Fruit fly (Drosophila melanogaster): ENCODE data around the gene Ubx.

Gene Ubx

dm6 chr3R:16702810-16703209, 31.4 kb downstream of the Ubx start (continued):
- TF ChIP-seq ranshi (GFP tag; IDR thresholded peaks at IDR 0.05) (no peak), CG14667 (GFP tag; IDR thresholded peaks at IDR 0.05) (no peak), ro (GFP tag; IDR thresholded peaks at IDR 0.05) (no peak), Ssrp (tag; optimal IDR thresholded peaks at IDR 0.05) (no peak), croc (GFP tag; conservative IDR thresholded peaks at IDR 0.05) (no peak), corto (GFP tag; optimal IDR thresholded peaks at IDR 0.05) (no peak), CG16815 (GFP tag; optimal IDR thresholded peaks at IDR 0.05) (no peak), Myb (GFP tag; optimal IDR thresholded peaks at IDR 0.05) (no peak), tgo (GFP tag; IDR thresholded peaks at IDR 0.05) (0 out of 3 replicates have a peak, but pooled peaks have one; percentile 2), CG18619 (GFP tag; optimal IDR thresholded peaks at IDR 0.05) (no peak), CG13424 (tag; optimal IDR thresholded peaks at IDR 0.05) (no peak), CG32767 (GFP tag; IDR thresholded peaks at IDR 0.05) (peak; percentile 58; the same call in 1 of the 2 replicates), usp (GFP tag; optimal IDR thresholded peaks at IDR 0.05) (no peak), p53 (GFP tag; optimal IDR thresholded peaks at IDR 0.05) (no peak), ase (GFP tag; IDR thresholded peaks at IDR 0.05) (no peak), chinmo (GFP tag; IDR thresholded peaks at IDR 0.05; ENCODE audit: partially characterized antibody) (peak; percentile 92; the same call in 3 of the 4 replicates), CG1529 (GFP tag; optimal IDR thresholded peaks at IDR 0.05) (no peak), CG1602 (GFP tag; optimal IDR thresholded peaks at IDR 0.05) (no peak), Pdp1 (GFP tag; optimal IDR thresholded peaks at IDR 0.05) (peak in 1 of 2 experiments; percentile 42), CG30020 (tag; optimal IDR thresholded peaks at IDR 0.05) (no peak), Dp (GFP tag; optimal IDR thresholded peaks at IDR 0.05) (no peak), Nf-YB (GFP tag; optimal IDR thresholded peaks at IDR 0.05) (peak; percentile 97), Sry-δ (GFP tag; optimal IDR thresholded peaks at IDR 0.05) (no peak), aop (GFP tag; IDR thresholded peaks at IDR 0.05) (no peak), ssp (GFP tag; IDR thresholded peaks at IDR 0.05) (no peak), CG16779 (GFP tag; IDR thresholded peaks at IDR 0.05) (no peak), Lhr (GFP tag; optimal IDR thresholded peaks at IDR 0.05) (no peak), Adf1 (GFP tag; IDR thresholded peaks at IDR 0.05) (peak; percentile 91), Fer1 (GFP tag; optimal IDR thresholded peaks at IDR 0.05) (no peak), gsb-n (tag; optimal IDR thresholded peaks at IDR 0.05) (peak; percentile 42), CG13894 (tag; optimal IDR thresholded peaks at IDR 0.05) (no peak), sug (tag; optimal IDR thresholded peaks at IDR 0.05) (no peak), Nf-YC (tag; optimal IDR thresholded peaks at IDR 0.05) (peak; percentile 97), crol (GFP tag; IDR thresholded peaks at IDR 0.05) (peak; percentile 57), peb (GFP tag; IDR thresholded peaks at IDR 0.05) (no peak), rib (GFP tag; IDR thresholded peaks at IDR 0.05) (peak; percentile 66; the same call in 1 of the 2 replicates), gcm (GFP tag; optimal IDR thresholded peaks at IDR 0.05) (peak; percentile 48), CG10462 (GFP tag; optimal IDR thresholded peaks at IDR 0.05) (no peak), ap (GFP tag; IDR thresholded peaks at IDR 0.05) (no peak), CG10321 (GFP tag; IDR thresholded peaks at IDR 0.05) (peak; percentile 98), CG34376 (GFP tag; optimal IDR thresholded peaks at IDR 0.05) (no peak), phol (tag; optimal IDR thresholded peaks at IDR 0.05) (peak; percentile 93), Med (GFP tag) (peak; percentile 65), CG8765 (GFP tag; IDR thresholded peaks at IDR 0.05) (0 out of 2 replicates have a peak, but pooled peaks have one; percentile 10), CG6654 (GFP tag; optimal IDR thresholded peaks at IDR 0.05) (no peak), CG4360 (GFP tag; IDR thresholded peaks at IDR 0.05) (0 out of 2 replicates have a peak, but pooled peaks have one; percentile 11), cad (GFP tag; optimal IDR thresholded peaks at IDR 0.05) (peak; percentile 74), CG9932 (GFP tag; IDR thresholded peaks at IDR 0.05) (no peak), CG9437 (GFP tag; optimal IDR thresholded peaks at IDR 0.05) (no peak), gce (GFP tag; IDR thresholded peaks at IDR 0.05) (no peak), sd (tag; optimal IDR thresholded peaks at IDR 0.05) (peak; percentile 70), gt (GFP tag; IDR thresholded peaks at IDR 0.05) (no peak)

Data from whole organism, embryonic.